Worm (Caenorhabditis elegans) whole organism, L4/young adult: ENCODE data around the gene C02F5.3.

Experiments
- W03F9.2 ChIP-seq: fragments of 150-350 bp; optimal IDR thresholded peaks from 2 replicates; lab custom pipeline; 2014; ENCODE audit warnings: missing biosample characterization, missing genetic modification characterization
- him-1 ChIP-seq: sonication (generic microtip); optimal IDR thresholded peaks from 2 replicates; lab custom pipeline; 2016; ENCODE audit warnings: missing genotype, missing genetic modification reagents, missing genetic modification characterization, missing compliant biosample characterization

DNA sequence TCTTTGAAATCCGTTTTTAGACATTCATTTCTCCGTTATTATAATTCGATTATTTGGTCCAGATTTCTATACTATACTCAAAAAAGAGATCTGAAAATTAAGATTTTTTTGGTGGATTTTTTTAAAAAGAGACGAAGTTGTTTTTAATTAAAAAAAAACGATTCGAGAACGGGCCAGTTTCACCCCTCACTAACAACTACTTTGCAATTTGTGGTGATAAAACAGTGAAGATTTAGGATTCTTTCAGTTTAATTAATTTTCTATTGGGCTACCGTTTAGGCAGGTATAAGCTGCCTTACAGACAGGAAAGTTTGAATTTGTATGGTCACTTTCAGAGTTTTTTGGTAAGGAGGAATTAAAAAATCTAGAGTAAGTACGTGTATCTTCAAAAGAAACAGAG is 44.6 kb upstream of the C02F5.3 start, which contains the start of gene unc-36:
- TF ChIP-seq W03F9.2 (tag; lab: Kevin White, UChicago) (no peak), him-1 (tag; lab: Kevin White, UChicago) (no peak)
